Fruit fly (Drosophila melanogaster) whole organism, embryonic: Measurements from ENCODE around the gene Rdh.

Experiments
- Bdp1 ChIP-seq: fragments of 200-800 bp; sonication (Bioruptor generic); optimal IDR thresholded peaks from 3 replicates; lab custom pipeline; 2016; ENCODE audit warnings: missing biosample characterization, missing genetic modification characterization
- CG10321 ChIP-seq: fragments of 200-800 bp; sonication (Bioruptor generic); IDR thresholded peaks from 2 replicates; pipeline ENCODE4 v1.3.6; 2022; ENCODE audit warnings: missing biosample characterization, missing genetic modification characterization
- CG12299 ChIP-seq: fragments of 200-800 bp; sonication (Bioruptor generic); optimal IDR thresholded peaks from 2 replicates; lab custom pipeline; 2018; ENCODE audit warnings: missing biosample characterization, mild to moderate bottlenecking, missing genetic modification characterization
- CG12769 ChIP-seq: fragments of 200-800 bp; sonication (Bioruptor generic); optimal IDR thresholded peaks from 2 replicates; lab custom pipeline; 2019; ENCODE audit warnings: missing biosample characterization, mild to moderate bottlenecking, missing genetic modification characterization, moderate library complexity
- CG13296 ChIP-seq: fragments of 200-800 bp; sonication (Bioruptor generic); optimal IDR thresholded peaks from 3 replicates; lab custom pipeline; 2018; ENCODE audit warnings: missing biosample characterization, mild to moderate bottlenecking, missing genetic modification characterization
- CG13894 ChIP-seq: fragments of 200-800 bp; sonication (Bioruptor generic); optimal IDR thresholded peaks from 3 replicates; lab custom pipeline; 2018; ENCODE audit warnings: missing biosample characterization, mild to moderate bottlenecking, missing genetic modification characterization, moderate library complexity
- CG14710 ChIP-seq: fragments of 200-800 bp; sonication (Bioruptor generic); optimal IDR thresholded peaks from 3 replicates; lab custom pipeline; 2019; ENCODE audit warnings: missing biosample characterization, mild to moderate bottlenecking, missing genetic modification characterization, moderate library complexity
- CG15269 ChIP-seq: fragments of 200-800 bp; sonication (Bioruptor generic); optimal IDR thresholded peaks from 2 replicates; lab custom pipeline; 2018; ENCODE audit warnings: missing biosample characterization, mild to moderate bottlenecking, missing genetic modification characterization, moderate library complexity
- CG15479 ChIP-seq: fragments of 200-800 bp; sonication (Bioruptor generic); optimal IDR thresholded peaks from 3 replicates; lab custom pipeline; 2019; ENCODE audit warnings: missing biosample characterization, mild to moderate bottlenecking, missing genetic modification characterization, moderate library complexity
- CG15514 ChIP-seq: fragments of 200-800 bp; sonication (Bioruptor generic); optimal IDR thresholded peaks from 3 replicates; lab custom pipeline; 2017; ENCODE audit warnings: missing biosample characterization, missing genetic modification characterization, mild to moderate bottlenecking, moderate library complexity, missing genetic modification reagents
- CG16815 ChIP-seq: fragments of 200-800 bp; sonication (Bioruptor generic); optimal IDR thresholded peaks from 3 replicates; lab custom pipeline; 2017; ENCODE audit warnings: missing biosample characterization, mild to moderate bottlenecking, missing genetic modification characterization
- CG17361 ChIP-seq: fragments of 200-800 bp; sonication (Bioruptor generic); IDR thresholded peaks from 3 replicates; pipeline ENCODE4 v1.3.6; 2022; ENCODE audit warnings: missing biosample characterization, missing genetic modification characterization
- CG17612 ChIP-seq: fragments of 200-800 bp; sonication (Bioruptor generic); IDR thresholded peaks from 2 replicates; pipeline ENCODE4 v1.3.6; 2022; ENCODE audit warnings: missing biosample characterization, missing genetic modification characterization
- CG17802 ChIP-seq: fragments of 200-800 bp; sonication (Bioruptor generic); optimal IDR thresholded peaks from 2 replicates; lab custom pipeline; 2018; ENCODE audit warnings: missing biosample characterization, mild to moderate bottlenecking, missing genetic modification characterization, moderate library complexity
- CG2120 ChIP-seq: fragments of 200-800 bp; sonication (Bioruptor generic); optimal IDR thresholded peaks from 3 replicates; lab custom pipeline; 2016; ENCODE audit warnings: missing biosample characterization, missing genetic modification characterization
- CG2678 ChIP-seq: fragments of 200-800 bp; sonication (Bioruptor generic); optimal IDR thresholded peaks from 3 replicates; lab custom pipeline; 2019; ENCODE audit warnings: missing biosample characterization, mild to moderate bottlenecking, missing genetic modification characterization, moderate library complexity
- CG30431 ChIP-seq: fragments of 200-800 bp; sonication (Bioruptor generic); optimal IDR thresholded peaks from 2 replicates; lab custom pipeline; 2017; ENCODE audit warnings: missing biosample characterization, missing genetic modification characterization
- CG3838 ChIP-seq: fragments of 200-800 bp; sonication (Bioruptor generic); optimal IDR thresholded peaks from 3 replicates; lab custom pipeline; 2016; ENCODE audit warnings: missing biosample characterization, missing genetic modification characterization
- CG5953 ChIP-seq: fragments of 200-800 bp; sonication (Bioruptor generic); IDR thresholded peaks from 2 replicates; pipeline ENCODE4 v1.3.6; 2022; ENCODE audit warnings: missing biosample characterization, missing genetic modification characterization
- CG6254 ChIP-seq: fragments of 200-800 bp; sonication (Bioruptor generic); optimal IDR thresholded peaks from 3 replicates; lab custom pipeline; 2017; ENCODE audit warnings: mild to moderate bottlenecking, missing biosample characterization, missing genetic modification reagents, missing genetic modification characterization
- CG6654 ChIP-seq: fragments of 200-800 bp; sonication (Bioruptor generic); optimal IDR thresholded peaks from 2 replicates; lab custom pipeline; 2017; ENCODE audit warnings: missing biosample characterization, mild to moderate bottlenecking, missing genetic modification characterization
- CG8478 ChIP-seq: fragments of >200 bp; optimal IDR thresholded peaks from 2 replicates; lab custom pipeline; 2018
- CG8944 ChIP-seq: fragments of 200-800 bp; sonication (Bioruptor generic); optimal IDR thresholded peaks from 3 replicates; lab custom pipeline; 2016; ENCODE audit warnings: missing biosample characterization, missing genetic modification characterization
- CG9215 ChIP-seq: fragments of 200-800 bp; sonication (Bioruptor generic); IDR thresholded peaks from 2 replicates; pipeline ENCODE4 v1.3.6; 2022; ENCODE audit warnings: missing biosample characterization, missing genetic modification characterization
- CHES-1-like ChIP-seq: fragments of 200-800 bp; sonication (Bioruptor generic); optimal IDR thresholded peaks from 2 replicates; lab custom pipeline; 2016; ENCODE audit warnings: missing biosample characterization, missing genetic modification characterization
- Neu2 ChIP-seq: fragments of 200-800 bp; sonication (Bioruptor generic); optimal IDR thresholded peaks from 3 replicates; lab custom pipeline; 2016; ENCODE audit warnings: missing biosample characterization, missing genetic modification characterization, borderline replicate concordance
- TFAM ChIP-seq: fragments of 200-800 bp; sonication (Bioruptor generic); optimal IDR thresholded peaks from 2 replicates; lab custom pipeline; 2017; ENCODE audit warnings: missing biosample characterization, missing genetic modification characterization, inconsistent platforms
- Taf1 ChIP-seq: fragments of 200-800 bp; sonication (Bioruptor generic); IDR thresholded peaks from 2 replicates; pipeline ENCODE4 v1.3.6; 2022; ENCODE audit warnings: missing biosample characterization, missing genetic modification characterization
- ase ChIP-seq: fragments of 200-800 bp; sonication (Bioruptor generic); IDR thresholded peaks from 3 replicates; pipeline ENCODE4 v1.3.6; 2022; ENCODE audit warnings: missing biosample characterization, missing genetic modification characterization
- chinmo ChIP-seq: fragments of 200-800 bp; sonication (Bioruptor generic); IDR thresholded peaks from 4 replicates; pipeline ENCODE4 v1.3.6; 2022; ENCODE audit warnings: missing biosample characterization, missing genetic modification characterization; ENCODE audit not compliant: partially characterized antibody
- chn ChIP-seq: fragments of 200-800 bp; sonication (Bioruptor generic); optimal IDR thresholded peaks from 2 replicates; lab custom pipeline; 2016; ENCODE audit warnings: missing biosample characterization, missing genetic modification characterization
- ci ChIP-seq: fragments of 200-800 bp; sonication (Bioruptor generic); IDR thresholded peaks from 3 replicates; pipeline ENCODE4 v1.3.6; 2022; ENCODE audit warnings: missing biosample characterization, missing genetic modification characterization
- dm ChIP-seq: fragments of 200-800 bp; sonication (Bioruptor generic); optimal IDR thresholded peaks from 3 replicates; lab custom pipeline; 2016; ENCODE audit warnings: missing biosample characterization, missing genetic modification characterization
- emc ChIP-seq: fragments of 200-800 bp; sonication (Bioruptor generic); optimal IDR thresholded peaks from 2 replicates; lab custom pipeline; 2016; ENCODE audit warnings: missing biosample characterization, missing genetic modification characterization
- ewg ChIP-seq: fragments of 200-800 bp; sonication (Bioruptor generic); optimal IDR thresholded peaks from 3 replicates; lab custom pipeline; 2017; ENCODE audit warnings: mild to moderate bottlenecking, missing biosample characterization, missing genetic modification reagents, missing genetic modification characterization
- fu2 ChIP-seq: fragments of 200-800 bp; sonication (Bioruptor generic); optimal IDR thresholded peaks from 2 replicates; lab custom pipeline; 2016; ENCODE audit warnings: missing biosample characterization, missing genetic modification characterization
- hth ChIP-seq: fragments of >200 bp; optimal IDR thresholded peaks from 2 replicates; lab custom pipeline; 2017; ENCODE audit warnings: inconsistent platforms
- kay ChIP-seq: fragments of 200-800 bp; sonication (Bioruptor generic); optimal IDR thresholded peaks from 2 replicates; lab custom pipeline; 2016; ENCODE audit warnings: missing biosample characterization, missing genetic modification characterization
- ken ChIP-seq: fragments of 200-800 bp; sonication (Bioruptor generic); IDR thresholded peaks from 3 replicates; pipeline ENCODE4 v1.3.6; 2022; ENCODE audit warnings: missing biosample characterization, missing genetic modification characterization
- kni ChIP-seq: fragments of 200-800 bp; sonication (Bioruptor generic); optimal IDR thresholded peaks from 3 replicates; lab custom pipeline; 2017; ENCODE audit warnings: mild to moderate bottlenecking, missing biosample characterization, missing genetic modification reagents, missing genetic modification characterization
- oc ChIP-seq: fragments of 200-800 bp; sonication (Bioruptor generic); optimal IDR thresholded peaks from 2 replicates; lab custom pipeline; 2018; ENCODE audit warnings: missing biosample characterization, mild to moderate bottlenecking, missing genetic modification characterization, moderate library complexity
- org-1 ChIP-seq: fragments of 200-800 bp; sonication (Bioruptor generic); optimal IDR thresholded peaks from 2 replicates; lab custom pipeline; 2017; ENCODE audit warnings: missing biosample characterization, missing genetic modification characterization
- p53 ChIP-seq: fragments of 200-800 bp; sonication (Bioruptor generic); optimal IDR thresholded peaks from 2 replicates; lab custom pipeline; 2016; ENCODE audit warnings: missing biosample characterization, missing genetic modification characterization
- sens-2 ChIP-seq: fragments of 200-800 bp; sonication (Bioruptor generic); IDR thresholded peaks from 2 replicates; pipeline ENCODE4 v1.3.6; 2022; ENCODE audit warnings: missing biosample characterization, missing genetic modification characterization
- zen ChIP-seq: fragments of 200-800 bp; sonication (Bioruptor generic); optimal IDR thresholded peaks from 3 replicates; lab custom pipeline; 2018; ENCODE audit warnings: missing biosample characterization, mild to moderate bottlenecking, missing genetic modification characterization, moderate library complexity

The Rdh gene

DNA sequence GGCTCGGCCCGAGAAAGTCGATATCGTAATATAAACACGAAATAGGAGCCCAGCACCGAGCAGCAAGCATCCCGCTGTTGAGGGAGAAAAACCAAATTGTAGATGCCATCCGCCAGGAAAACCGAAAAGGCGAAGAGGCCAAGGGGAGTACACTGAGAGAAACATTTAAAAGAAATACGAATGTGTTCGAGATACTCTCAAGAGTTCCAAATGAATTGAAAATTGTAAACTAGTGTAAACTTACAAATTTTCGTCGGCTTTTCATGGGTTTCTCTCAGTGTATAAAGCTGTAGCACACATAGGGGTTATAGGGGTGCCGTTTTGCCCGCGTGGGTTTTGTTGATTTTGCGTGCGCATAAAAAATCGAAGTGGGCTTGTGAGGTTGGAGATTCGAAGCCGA is 22.6 kb upstream of the Rdh start (continued):
- TF ChIP-seq CG6654 (GFP tag; lab: Kevin White, UChicago) (no peak), CG12299 (peak; percentile 49), ase (GFP tag; lab: Robert Waterston, UW) (peak; percentile 80), CG12769 (tag; lab: Kevin White, UChicago) (peak; percentile 92), CG10321 (0 out of 2 replicates have a peak, but pooled peaks have one; percentile 25), kay (GFP tag; lab: Kevin White, UChicago) (no peak), CG17802 (tag; lab: Kevin White, UChicago) (no peak), fu2 (GFP tag; lab: Kevin White, UChicago) (peak; percentile 70), ewg (GFP tag; lab: Kevin White, UChicago) (peak; percentile 48), CG5953 (GFP tag; lab: Robert Waterston, UW) (no peak), CHES-1-like (GFP tag; lab: Kevin White, UChicago) (peak; percentile 72), CG15479 (GFP tag; lab: Kevin White, UChicago) (no peak), kni (no peak), CG2120 (GFP tag; lab: Kevin White, UChicago) (peak; percentile 95), CG9215 (GFP tag; lab: Robert Waterston, UW) (peak; percentile 75), oc (tag; lab: Kevin White, UChicago) (no peak), CG15269 (tag; lab: Kevin White, UChicago) (peak; percentile 84), dm (GFP tag; lab: Kevin White, UChicago) (peak; percentile 64), CG8478 (lab: Kevin White, UChicago) (no peak), CG13894 (tag; lab: Kevin White, UChicago) (peak; percentile 90), zen (no peak), ken (peak; percentile 39; the same call in 1 of the 3 replicates), CG3838 (peak; percentile 4), CG13296 (GFP tag; lab: Kevin White, UChicago) (peak; percentile 73), CG30431 (GFP tag; lab: Kevin White, UChicago) (peak; percentile 34), Bdp1 (GFP tag; lab: Kevin White, UChicago) (peak; percentile 47), emc (peak; percentile 40), Neu2 (GFP tag; lab: Kevin White, UChicago) (peak; percentile 9), CG14710 (tag; lab: Kevin White, UChicago) (peak; percentile 2), CG6254 (no peak), CG16815 (peak; percentile 14), CG2678 (tag; lab: Kevin White, UChicago) (peak; percentile 76), CG8944 (peak; percentile 73), CG17361 (GFP tag; lab: Robert Waterston, UW) (peak; percentile 65; the same call in 2 of the 3 replicates), chinmo (GFP tag; lab: Robert Waterston, UW) (no peak), chn (GFP tag; lab: Kevin White, UChicago) (peak; percentile 58), CG15514 (peak; percentile 46), p53 (no peak), org-1 (GFP tag; lab: Kevin White, UChicago) (peak; percentile 60), hth (lab: Kevin White, UChicago) (no peak), Taf1 (GFP tag; lab: Robert Waterston, UW) (peak; percentile 53; the same call in 1 of the 2 replicates), sens-2 (GFP tag; lab: Robert Waterston, UW) (peak; percentile 58; the same call in 1 of the 2 replicates), CG17612 (GFP tag; lab: Robert Waterston, UW) (0 out of 2 replicates have a peak, but pooled peaks have one; percentile 36), ci (peak; percentile 90), TFAM (GFP tag; lab: Kevin White, UChicago) (no peak)
